Fruit fly (Drosophila melanogaster): ENCODE results near the gene CG18787.

CG18787 gene

dm6 chr2L:11989729-11990128 is 9.4 kb downstream of the CG18787 start, which contains the start of the genes zuc and dgt2 (continued):
- TF ChIP-seq CG1647 (GFP tag; optimal IDR thresholded peaks at IDR 0.05) (no peak), CG9797 (GFP tag; optimal IDR thresholded peaks at IDR 0.05) (peak; percentile 71), stwl (tag; optimal IDR thresholded peaks at IDR 0.05) (peak; percentile 86), Doc3 (GFP tag; IDR thresholded peaks at IDR 0.05; ENCODE audit: partially characterized antibody) (no peak; the same call in 2 of the 3 replicates), bigmax (GFP tag; optimal IDR thresholded peaks at IDR 0.05) (no peak), dm (GFP tag; optimal IDR thresholded peaks at IDR 0.05) (no peak), CG1233 (GFP tag; optimal IDR thresholded peaks at IDR 0.05) (no peak), ara (GFP tag; IDR thresholded peaks at IDR 0.05) (no peak), crc (GFP tag; optimal IDR thresholded peaks at IDR 0.05) (no peak), CG9876 (GFP tag; optimal IDR thresholded peaks at IDR 0.05) (no peak), CG34422 (GFP tag; IDR thresholded peaks at IDR 0.05) (no peak), CG13424 (tag; optimal IDR thresholded peaks at IDR 0.05) (no peak), Med (GFP tag) (peak; percentile 72), sens (GFP tag) (no peak), CG8281 (tag; optimal IDR thresholded peaks at IDR 0.05) (no peak), Sry-δ (GFP tag; optimal IDR thresholded peaks at IDR 0.05) (no peak), gfzf (GFP tag; optimal IDR thresholded peaks at IDR 0.05) (peak; percentile 67), Gug (GFP tag; IDR thresholded peaks at IDR 0.05) (no peak), CG14050 (GFP tag; IDR thresholded peaks at IDR 0.05) (no peak), Hmx (GFP tag; optimal IDR thresholded peaks at IDR 0.05) (no peak), Ets97D (GFP tag; optimal IDR thresholded peaks at IDR 0.05) (peak; percentile 22), CG16813 (GFP tag; IDR thresholded peaks at IDR 0.05; ENCODE audit: partially characterized antibody) (peak; percentile 31; the same call in 1 of the 3 replicates), CG13123 (GFP tag; optimal IDR thresholded peaks at IDR 0.05) (no peak), sd (tag; optimal IDR thresholded peaks at IDR 0.05) (no peak), Sry-β (GFP tag; optimal IDR thresholded peaks at IDR 0.05) (no peak), sc (optimal IDR thresholded peaks at IDR 0.05) (no peak), sc (GFP tag; optimal IDR thresholded peaks at IDR 0.05) (no peak), HmgZ (tag; optimal IDR thresholded peaks at IDR 0.05) (peak; percentile 28), phol (tag; optimal IDR thresholded peaks at IDR 0.05) (peak; percentile 32), HHEX (GFP tag; optimal IDR thresholded peaks at IDR 0.05) (no peak), hbn (GFP tag; IDR thresholded peaks at IDR 0.05; ENCODE audit: partially characterized antibody) (no peak), cato (GFP tag; optimal IDR thresholded peaks at IDR 0.05; ENCODE audit: borderline replicate concordance) (no peak), GATAe (GFP tag; conservative IDR thresholded peaks at IDR 0.05) (no peak), pum (GFP tag; optimal IDR thresholded peaks at IDR 0.05) (no peak), CG17829 (tag; optimal IDR thresholded peaks at IDR 0.05) (peak; percentile 11), Scr (GFP tag; IDR thresholded peaks at IDR 0.05; ENCODE audit: partially characterized antibody) (peak; percentile 25), eve (GFP tag; optimal IDR thresholded peaks at IDR 0.05) (no peak), zen (tag; optimal IDR thresholded peaks at IDR 0.05) (peak; percentile 7), h (optimal IDR thresholded peaks at IDR 0.05) (no peak), tgo (GFP tag; IDR thresholded peaks at IDR 0.05) (no peak), ase (GFP tag; IDR thresholded peaks at IDR 0.05) (no peak), CG30020 (tag; optimal IDR thresholded peaks at IDR 0.05) (no peak), Xrp1 (GFP tag; IDR thresholded peaks at IDR 0.05) (no peak), eyg (GFP tag; optimal IDR thresholded peaks at IDR 0.05) (no peak), HmgD (GFP tag; optimal IDR thresholded peaks at IDR 0.05) (no peak), MESR4 (GFP tag; optimal IDR thresholded peaks at IDR 0.05) (peak; percentile 53), CG9817 (tag; optimal IDR thresholded peaks at IDR 0.05) (no peak), scrt (GFP tag; optimal IDR thresholded peaks at IDR 0.05) (no peak), gsb-n (tag; optimal IDR thresholded peaks at IDR 0.05) (no peak), CG11456 (GFP tag; IDR thresholded peaks at IDR 0.05) (no peak), CrebB (tag; optimal IDR thresholded peaks at IDR 0.05) (no peak), bbx (GFP tag; IDR thresholded peaks at IDR 0.05; ENCODE audit: partially characterized antibody) (peak; percentile 44; the same call in 1 of the 2 replicates)

Measured in whole organism, embryonic.